Worm (Caenorhabditis elegans) whole organism, midembryonic: ENCODE data around the gene ZK1010.10.

Experiments
- T22C8.4 ChIP-seq: fragments of 200-800 bp; sonication (Bioruptor generic); IDR thresholded peaks from 2 replicates; pipeline ENCODE4 v1.3.6; 2022; ENCODE audit warnings: missing genetic modification characterization, missing compliant biosample characterization
- cog-1 ChIP-seq: sonication (generic microtip); optimal IDR thresholded peaks from 2 replicates; lab custom pipeline; 2016; ENCODE audit warnings: missing genetic modification characterization, missing compliant biosample characterization
- flt-1 ChIP-seq: fragments of 200-800 bp; sonication (Bioruptor generic); IDR thresholded peaks from 2 replicates; pipeline ENCODE4 v1.3.6; 2022; ENCODE audit warnings: missing genetic modification characterization, missing compliant biosample characterization
- klf-2 ChIP-seq: fragments of 200-800 bp; sonication (Bioruptor generic); conservative IDR thresholded peaks from 2 replicates; pipeline ENCODE4 v1.3.6; 2022; ENCODE audit warnings: missing genetic modification reagents, missing genetic modification characterization, missing compliant biosample characterization
- med-1 ChIP-seq: sonication (generic microtip); optimal IDR thresholded peaks from 2 replicates; lab custom pipeline; 2017; ENCODE audit warnings: missing genetic modification characterization, mild to moderate bottlenecking, missing compliant biosample characterization, antibody characterized with exemption, missing genetic modification reagents; ENCODE audit not compliant: insufficient read depth
- ref-1 ChIP-seq: fragments of 200-800 bp; sonication (Bioruptor generic); conservative IDR thresholded peaks from 2 replicates; pipeline ENCODE4 v1.3.6; 2022; ENCODE audit warnings: missing genetic modification reagents, missing genetic modification characterization, missing compliant biosample characterization
- tab-1 ChIP-seq: fragments of 200-800 bp; sonication (Bioruptor generic); IDR thresholded peaks from 2 replicates; pipeline ENCODE4 v1.3.6; 2022; ENCODE audit warnings: missing genetic modification characterization, missing compliant biosample characterization
- ztf-23 ChIP-seq: fragments of 200-800 bp; sonication (Bioruptor generic); IDR thresholded peaks from 2 replicates; pipeline ENCODE4 v1.3.6; 2022; ENCODE audit warnings: missing genetic modification reagents, missing genetic modification characterization, missing compliant biosample characterization
- ztf-29 ChIP-seq: fragments of 200-800 bp; sonication (Bioruptor generic); IDR thresholded peaks from 2 replicates; pipeline ENCODE4 v1.3.6; 2022; ENCODE audit warnings: missing genetic modification reagents, missing genetic modification characterization, missing compliant biosample characterization

ZK1010.10 gene

DNA sequence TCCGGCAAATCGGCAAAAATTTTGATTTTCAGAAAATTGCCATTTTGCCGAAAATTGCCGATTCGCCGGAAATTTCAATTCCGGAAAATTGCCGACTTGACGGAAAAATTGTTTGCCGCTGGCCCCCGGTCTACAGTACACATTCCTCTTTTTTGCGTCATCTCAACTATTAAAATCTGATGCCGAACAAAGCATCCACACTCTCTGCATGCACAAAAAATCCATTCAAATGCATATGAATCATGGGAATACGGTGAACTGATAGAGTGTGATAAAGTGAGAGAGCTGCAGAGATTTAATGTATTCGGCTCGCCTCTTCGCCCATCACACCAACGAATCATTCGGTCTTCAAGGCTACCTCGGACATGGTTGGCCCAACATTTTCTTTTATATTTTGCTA lies 28.4 kb downstream of the ZK1010.10 start, which contains the start of gene F14F7.7:
F14F7.7 (plus strand) TSS at position 354 of the 400 bp plus-strand sequence.
- TF ChIP-seq cog-1 (tag; lab: Kevin White, UChicago) (no peak), T22C8.4 (GFP tag; lab: Robert Waterston, UW) (no peak), ztf-29 (GFP tag; lab: Robert Waterston, UW) (no peak), med-1 (GFP tag; lab: Kevin White, UChicago) (no peak), klf-2 (GFP tag; lab: Robert Waterston, UW) (no peak), ref-1 (GFP tag; lab: Robert Waterston, UW) (no peak), tab-1 (GFP tag; lab: Robert Waterston, UW) (no peak), flt-1 (no peak), ztf-23 (GFP tag; lab: Robert Waterston, UW) (no peak)

ce11 chrIII:13031701-13032100 lies 29.5 kb downstream of the ZK1010.10 start, which contains the start of gene F14F7.5:
Gene F14F7.5 (plus strand): TSS chrIII:13032001.
- TF ChIP-seq tab-1 (GFP tag; lab: Robert Waterston, UW) (no peak), med-1 (GFP tag; lab: Kevin White, UChicago) (no peak), ref-1 (GFP tag; lab: Robert Waterston, UW) (no peak), cog-1 (tag; lab: Kevin White, UChicago) (no peak), flt-1 (no peak), ztf-29 (GFP tag; lab: Robert Waterston, UW) (no peak), T22C8.4 (GFP tag; lab: Robert Waterston, UW) (no peak), klf-2 (GFP tag; lab: Robert Waterston, UW) (no peak), ztf-23 (GFP tag; lab: Robert Waterston, UW) (no peak)

DNA sequence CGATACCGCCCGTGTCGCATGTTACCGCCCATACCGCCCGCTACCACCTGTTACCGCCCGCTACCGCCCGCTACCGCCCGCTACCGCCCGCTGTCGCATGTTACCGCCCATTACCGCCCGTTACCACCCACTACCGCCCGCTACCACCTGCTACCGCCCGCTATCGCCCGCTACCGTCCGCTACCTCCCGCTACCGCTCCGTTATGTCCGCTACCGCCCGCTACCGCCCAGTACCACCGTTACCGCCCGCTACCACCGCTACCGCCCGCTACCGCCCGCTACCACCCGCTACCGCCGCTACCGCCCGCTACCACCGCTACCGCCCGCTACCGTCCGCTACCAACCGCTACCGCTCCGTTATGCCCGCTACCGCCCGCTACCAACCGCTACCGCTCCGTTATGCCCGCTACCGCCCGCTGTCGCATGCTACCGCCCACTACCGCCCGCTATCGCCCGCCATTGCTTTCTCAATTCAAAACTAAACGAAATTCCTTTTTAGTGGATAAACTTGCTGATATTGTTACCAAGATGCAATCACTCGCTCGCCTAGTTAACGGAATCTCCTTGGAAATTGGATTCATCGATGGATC lies 30.3 kb downstream of the ZK1010.10 start:
- TF ChIP-seq ztf-23 (GFP tag; lab: Robert Waterston, UW), result 0 out of 2 replicates have a peak, but pooled peaks have one; percentile 12
- no peak for TF ChIP-seq med-1 (GFP tag; lab: Kevin White, UChicago)
- TF ChIP-seq flt-1, result 0 out of 2 replicates have a peak, but pooled peaks have one; percentile 5

DNA sequence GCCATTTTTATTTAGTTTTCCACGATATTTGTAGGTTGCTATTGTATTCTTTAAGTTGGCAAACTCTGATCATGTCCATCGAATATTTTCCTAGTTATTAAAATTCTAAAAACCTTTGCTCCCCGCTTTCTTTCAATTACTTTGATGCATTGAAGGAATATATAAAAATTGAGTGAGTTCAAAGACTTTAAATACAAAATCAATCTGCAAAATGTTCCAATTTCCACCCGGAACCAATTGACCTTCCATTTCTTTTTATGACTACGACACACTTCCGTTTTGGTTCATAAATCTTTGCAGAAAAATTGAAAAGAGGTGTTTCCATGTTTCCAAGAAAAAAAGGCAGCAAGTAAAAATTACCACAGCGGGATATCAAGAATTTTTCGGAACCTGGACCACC lies 37.6 kb downstream of the ZK1010.10 start, which contains the start of gene F54F12.2:
F54F12.2 (plus strand) TSS at position 301 of the 400 bp plus-strand sequence.
- TF ChIP-seq ztf-23 (GFP tag; lab: Robert Waterston, UW), result no peak
- TF ChIP-seq tab-1 (GFP tag; lab: Robert Waterston, UW), result no peak
- TF ChIP-seq med-1 (GFP tag; lab: Kevin White, UChicago), result no peak
- no peak for TF ChIP-seq flt-1
- no peak for TF ChIP-seq ref-1 (GFP tag; lab: Robert Waterston, UW)
- TF ChIP-seq cog-1 (tag; lab: Kevin White, UChicago), result no peak
- TF ChIP-seq klf-2 (GFP tag; lab: Robert Waterston, UW), result no peak
- no peak for TF ChIP-seq ztf-29 (GFP tag; lab: Robert Waterston, UW)
- TF ChIP-seq T22C8.4 (GFP tag; lab: Robert Waterston, UW), result no peak

- TF ChIP-seq ref-1 (GFP tag; lab: Robert Waterston, UW) (no peak), tab-1 (GFP tag; lab: Robert Waterston, UW) (no peak), med-1 (GFP tag; lab: Kevin White, UChicago) (no peak), ztf-29 (GFP tag; lab: Robert Waterston, UW) (no peak), klf-2 (GFP tag; lab: Robert Waterston, UW) (no peak), ztf-23 (GFP tag; lab: Robert Waterston, UW) (no peak), T22C8.4 (GFP tag; lab: Robert Waterston, UW) (no peak), cog-1 (tag; lab: Kevin White, UChicago) (no peak), flt-1 (no peak)
Measured at ce11 chrIII:13049956-13050355, 47.8 kb downstream of the ZK1010.10 start.
